Worm (Caenorhabditis elegans) whole organism, L1 larva: ENCODE data around the gene dhs-6.

Source experiments
- C04F5.9 ChIP-seq: sonication (generic microtip); optimal IDR thresholded peaks from 2 replicates; lab custom pipeline; 2016; ENCODE audit warnings: missing genetic modification characterization, missing compliant biosample characterization
- C34B4.2 ChIP-seq: sonication (generic microtip); optimal IDR thresholded peaks from 2 replicates; lab custom pipeline; 2017; ENCODE audit warnings: mild to moderate bottlenecking, missing genetic modification characterization, missing compliant biosample characterization
- F16B12.6 ChIP-seq: fragments of 150-350 bp; optimal IDR thresholded peaks from 2 replicates; lab custom pipeline; 2014; ENCODE audit warnings: missing biosample characterization, missing genetic modification characterization
- Y116A8C.19 ChIP-seq: sonication (generic microtip); optimal IDR thresholded peaks from 2 replicates; lab custom pipeline; 2016; ENCODE audit warnings: missing compliant biosample characterization, missing genetic modification characterization, borderline replicate concordance
- aha-1 ChIP-seq: fragments of 150-350 bp; optimal IDR thresholded peaks from 2 replicates; lab custom pipeline; 2014; ENCODE audit warnings: missing biosample characterization, missing genetic modification characterization
- aly-2 ChIP-seq: fragments of 150-350 bp; optimal IDR thresholded peaks from 2 replicates; lab custom pipeline; 2014; ENCODE audit warnings: missing biosample characterization, missing genetic modification characterization
- ama-1 ChIP-seq: fragments of 150-350 bp; optimal IDR thresholded peaks from 2 replicates; lab custom pipeline; 2014
- blmp-1 ChIP-seq: fragments of 150-350 bp; optimal IDR thresholded peaks from 2 replicates; lab custom pipeline; 2014; ENCODE audit warnings: missing biosample characterization, missing genetic modification characterization
- ceh-82 ChIP-seq, 3 experiments: fragments of 150-350 bp in 1 of 3; sonication (generic microtip) in 2 of 3; optimal IDR thresholded peaks; 2 replicates each; lab custom pipeline; 2014 to 2017; ENCODE audit warnings: missing biosample characterization in 3 of 3, missing genetic modification characterization in 3 of 3
- ceh-88 ChIP-seq: fragments of 200-800 bp; sonication (Bioruptor generic); IDR thresholded peaks from 2 replicates; pipeline ENCODE4 v1.3.6; 2022; ENCODE audit warnings: missing genetic modification characterization, missing compliant biosample characterization
- dpl-1 ChIP-seq, 3 experiments: fragments of 150-350 bp in 2 of 3; sonication (generic microtip) in 1 of 3; optimal IDR thresholded peaks; 2 replicates each; lab custom pipeline; 2014 to 2017; ENCODE audit warnings: missing biosample characterization in 3 of 3, missing genetic modification characterization in 3 of 3, missing genetic modification reagents in 3 of 3
- efl-1 ChIP-seq, 4 experiments: fragments of 150-350 bp; optimal IDR thresholded peaks in 3 of 4; peaks in 1 of 4; 1 replicate in 1 of 4; 2 replicates in 3 of 4; lab custom pipeline; 2014; ENCODE audit warnings: missing biosample characterization in 2 of 4, missing genetic modification characterization in 2 of 4, missing genetic modification reagents in 2 of 4
- egl-27 ChIP-seq, 2 experiments: fragments of 150-350 bp in 1 of 2; sonication (generic microtip); optimal IDR thresholded peaks; 3 replicates each; lab custom pipeline; 2017 to 2018; ENCODE audit warnings: missing biosample characterization in 2 of 2, missing genetic modification characterization in 2 of 2, missing genetic modification reagents in 2 of 2
- ets-5 ChIP-seq: fragments of 200-800 bp; sonication (Bioruptor generic); IDR thresholded peaks from 2 replicates; pipeline ENCODE4 v1.3.6; 2022; ENCODE audit warnings: missing genetic modification characterization, missing compliant biosample characterization
- fkh-10 ChIP-seq: sonication (generic microtip); optimal IDR thresholded peaks from 2 replicates; lab custom pipeline; 2017; ENCODE audit warnings: missing biosample characterization, missing genetic modification reagents, missing genetic modification characterization
- fkh-4 ChIP-seq: sonication (generic microtip); optimal IDR thresholded peaks from 2 replicates; lab custom pipeline; 2016; ENCODE audit warnings: missing compliant biosample characterization, missing genetic modification characterization, borderline replicate concordance
- grh-1 ChIP-seq: fragments of 200-800 bp; sonication (Bioruptor generic); IDR thresholded peaks from 2 replicates; pipeline ENCODE4 v1.3.6; 2022; ENCODE audit warnings: missing genetic modification reagents, missing genetic modification characterization, missing compliant biosample characterization
- irx-1 ChIP-seq: sonication (generic microtip); optimal IDR thresholded peaks from 2 replicates; lab custom pipeline; 2016; ENCODE audit warnings: missing genetic modification characterization, missing compliant biosample characterization
- isw-1 ChIP-seq: fragments of 200-800 bp; sonication (Bioruptor generic); IDR thresholded peaks from 2 replicates; pipeline ENCODE4 v1.3.6; 2022; ENCODE audit warnings: missing genetic modification characterization, missing compliant biosample characterization
- lin-35 ChIP-seq, 2 experiments: fragments of 150-350 bp; optimal IDR thresholded peaks; 2 replicates each; lab custom pipeline; 2014; ENCODE audit warnings: missing biosample characterization in 2 of 2, missing genetic modification characterization in 2 of 2, missing genetic modification reagents in 2 of 2
- lsy-2 ChIP-seq, 2 experiments: fragments of 150-350 bp; optimal IDR thresholded peaks; 2 replicates each; lab custom pipeline; 2014; ENCODE audit warnings: missing biosample characterization in 2 of 2, missing genetic modification characterization in 2 of 2
- mab-9 ChIP-seq: fragments of 200-800 bp; sonication (Bioruptor generic); IDR thresholded peaks from 2 replicates; pipeline ENCODE4 v1.3.6; 2022; ENCODE audit warnings: missing genetic modification reagents, missing genetic modification characterization, missing compliant biosample characterization
- mdl-1 ChIP-seq, 2 experiments: fragments of 150-350 bp; optimal IDR thresholded peaks; 2 replicates each; lab custom pipeline; 2014 to 2017; ENCODE audit warnings: missing biosample characterization in 2 of 2, missing genetic modification characterization in 2 of 2, inconsistent platforms in 1 of 2
- mef-2 ChIP-seq: fragments of 150-350 bp; optimal IDR thresholded peaks from 2 replicates; lab custom pipeline; 2014; ENCODE audit warnings: missing biosample characterization, missing genetic modification characterization
- nhr-28 ChIP-seq: fragments of 150-350 bp; optimal IDR thresholded peaks from 2 replicates; lab custom pipeline; 2014; ENCODE audit warnings: missing biosample characterization, missing genetic modification characterization
- nhr-47 ChIP-seq: sonication (generic microtip); optimal IDR thresholded peaks from 2 replicates; lab custom pipeline; 2016; ENCODE audit warnings: mild to moderate bottlenecking, missing genetic modification characterization, moderate library complexity, missing compliant biosample characterization
- nhr-71 ChIP-seq: sonication (generic microtip); optimal IDR thresholded peaks from 2 replicates; lab custom pipeline; 2016; ENCODE audit warnings: mild to moderate bottlenecking, missing genetic modification characterization, moderate library complexity, missing compliant biosample characterization
- nhr-77 ChIP-seq: fragments of 150-350 bp; optimal IDR thresholded peaks from 2 replicates; lab custom pipeline; 2014; ENCODE audit warnings: missing biosample characterization, missing genetic modification characterization
- nhr-85 ChIP-seq: sonication (generic microtip); peaks from one replicate; lab custom pipeline; 2016; ENCODE audit warnings: missing genetic modification characterization, inconsistent platforms, missing compliant biosample characterization
- nhr-90 ChIP-seq: sonication (generic microtip); optimal IDR thresholded peaks from 2 replicates; lab custom pipeline; 2016; ENCODE audit warnings: mild to moderate bottlenecking, missing genetic modification characterization, missing compliant biosample characterization; ENCODE audit not compliant: poor library complexity
- snu-23 ChIP-seq: sonication (generic microtip); optimal IDR thresholded peaks from 2 replicates; lab custom pipeline; 2016; ENCODE audit warnings: missing genetic modification characterization, missing compliant biosample characterization
- sup-37 ChIP-seq: fragments of 200-800 bp; sonication (Bioruptor generic); optimal IDR thresholded peaks from 2 replicates; lab custom pipeline; 2018; ENCODE audit warnings: mild to moderate bottlenecking, missing genetic modification characterization, missing compliant biosample characterization
- tbx-2 ChIP-seq: sonication (generic microtip); optimal IDR thresholded peaks from 2 replicates; lab custom pipeline; 2016; ENCODE audit warnings: missing genetic modification characterization, missing compliant biosample characterization
- unc-130 ChIP-seq: fragments of 150-350 bp; optimal IDR thresholded peaks from 2 replicates; lab custom pipeline; 2017; ENCODE audit warnings: missing biosample characterization, missing genetic modification characterization, inconsistent platforms
- unc-30 ChIP-seq: sonication (generic microtip); optimal IDR thresholded peaks from 2 replicates; lab custom pipeline; 2017; ENCODE audit warnings: missing biosample characterization, missing genetic modification characterization
- unc-62 ChIP-seq: fragments of 150-350 bp; optimal IDR thresholded peaks from 2 replicates; lab custom pipeline; 2014; ENCODE audit warnings: missing biosample characterization, missing genetic modification reagents, missing genetic modification characterization
- unc-86 ChIP-seq: sonication (generic microtip); optimal IDR thresholded peaks from 2 replicates; lab custom pipeline; 2016; ENCODE audit warnings: missing genetic modification characterization, missing compliant biosample characterization
- unc-98 ChIP-seq: fragments of 200-800 bp; sonication (Bioruptor generic); IDR thresholded peaks from 2 replicates; pipeline ENCODE4 v1.3.6; 2022; ENCODE audit warnings: missing genetic modification characterization, missing compliant biosample characterization
- xbp-1 ChIP-seq: sonication (generic microtip); optimal IDR thresholded peaks from 2 replicates; lab custom pipeline; 2016; ENCODE audit warnings: missing genetic modification characterization, missing compliant biosample characterization
- zag-1 ChIP-seq: fragments of 150-350 bp; optimal IDR thresholded peaks from 2 replicates; lab custom pipeline; 2014; ENCODE audit warnings: missing biosample characterization, missing genetic modification characterization
- ztf-4 ChIP-seq: fragments of 150-350 bp; optimal IDR thresholded peaks from 2 replicates; lab custom pipeline; 2014; ENCODE audit warnings: missing biosample characterization, missing genetic modification characterization

The dhs-6 gene

ce11 chrII:5642110-5642509, 23.0 kb upstream of the dhs-6 start:
- no peak for TF ChIP-seq ama-1
- TF ChIP-seq aha-1 = no peak
- no peak for TF ChIP-seq nhr-77 (tag; lab: Kevin White, UChicago)
- TF ChIP-seq unc-30 (tag; lab: Kevin White, UChicago) = no peak
- no peak for TF ChIP-seq unc-98
- no peak for TF ChIP-seq aly-2 (tag; lab: Kevin White, UChicago)
- TF ChIP-seq Y116A8C.19 (tag; lab: Kevin White, UChicago) = no peak
- TF ChIP-seq xbp-1 (tag; lab: Kevin White, UChicago) = no peak
- TF ChIP-seq ceh-88 = no peak
- no peak for TF ChIP-seq efl-1 (optimal IDR thresholded peaks at IDR 0.05; lab: Kevin White, UChicago)
- no peak for TF ChIP-seq efl-1 (GFP tag; optimal IDR thresholded peaks at IDR 0.05 in 1 of 2; lab: Kevin White, UChicago)
- TF ChIP-seq mab-9 (GFP tag; lab: Robert Waterston, UW) = no peak
- no peak for TF ChIP-seq nhr-47
- no peak for TF ChIP-seq fkh-4 (tag; lab: Kevin White, UChicago)
- no peak for TF ChIP-seq lin-35 (GFP tag; optimal IDR thresholded peaks at IDR 0.05; lab: Kevin White, UChicago)
- no peak for TF ChIP-seq dpl-1 (GFP tag; optimal IDR thresholded peaks at IDR 0.05; lab: Kevin White, UChicago)

- TF ChIP-seq unc-130 (no peak), unc-86 (tag; lab: Kevin White, UChicago) (no peak), isw-1 (GFP tag; lab: Robert Waterston, UW) (no peak), fkh-10 (GFP tag; lab: Kevin White, UChicago) (no peak), ets-5 (GFP tag; lab: Robert Waterston, UW) (no peak), nhr-77 (tag; lab: Kevin White, UChicago) (no peak), mdl-1 (tag; optimal IDR thresholded peaks at IDR 0.05; lab: Kevin White, UChicago) (no peak), mef-2 (no peak), unc-98 (no peak), ztf-4 (tag; lab: Kevin White, UChicago) (no peak)
Measured at ce11 chrII:5640362-5641079, 21.4 kb upstream of the dhs-6 start.

ce11 chrII:5638059-5638458, 18.9 kb upstream of the dhs-6 start, which contains the start of gene F59E12.3:
Gene F59E12.3 (plus strand): TSS chrII:5638359.
- TF ChIP-seq C04F5.9 (tag; lab: Kevin White, UChicago) = no peak
- TF ChIP-seq nhr-28 = no peak
- peak; percentile 42 for TF ChIP-seq nhr-85
- no peak for TF ChIP-seq mab-9 (GFP tag; lab: Robert Waterston, UW)
- no peak for TF ChIP-seq grh-1 (GFP tag; lab: Robert Waterston, UW)
- no peak for TF ChIP-seq nhr-71 (tag; lab: Kevin White, UChicago)
- TF ChIP-seq, all 84 proteins: peak for 1

ce11 chrII:5636826-5637225, 17.7 kb upstream of the dhs-6 start, which contains the start of gene F59E12.8:
Gene F59E12.8 (minus strand): TSS chrII:5636926.
- TF ChIP-seq irx-1 (no peak), lin-35 (GFP tag; optimal IDR thresholded peaks at IDR 0.05; lab: Kevin White, UChicago) (no peak)

ce11 chrII:5633453-5633852, 14.3 kb upstream of the dhs-6 start:
- TF ChIP-seq ceh-82 (tag; optimal IDR thresholded peaks at IDR 0.05; lab: Kevin White, UChicago) (no peak), aly-2 (tag; lab: Kevin White, UChicago) (no peak), zag-1 (tag; lab: Kevin White, UChicago) (no peak), C04F5.9 (tag; lab: Kevin White, UChicago) (no peak), dpl-1 (GFP tag; optimal IDR thresholded peaks at IDR 0.05; lab: Kevin White, UChicago) (peak in 1 of 3 experiments; percentile 30), egl-27 (tag; optimal IDR thresholded peaks at IDR 0.05; lab: Kevin White, UChicago) (no peak), ama-1 (no peak), lsy-2 (tag; optimal IDR thresholded peaks at IDR 0.05; lab: Kevin White, UChicago) (peak in 1 of 2 experiments; percentile 52), unc-62 (GFP tag; lab: Kevin White, UChicago) (no peak), nhr-47 (no peak), blmp-1 (tag; lab: Kevin White, UChicago) (peak; percentile 12), C34B4.2 (tag; lab: Kevin White, UChicago) (no peak), tbx-2 (tag; lab: Kevin White, UChicago) (no peak), sup-37 (GFP tag; lab: Kevin White, UChicago) (no peak), snu-23 (GFP tag; lab: Kevin White, UChicago) (no peak), nhr-90 (tag; lab: Kevin White, UChicago) (no peak), efl-1 (optimal IDR thresholded peaks at IDR 0.05; lab: Kevin White, UChicago) (no peak), efl-1 (GFP tag; optimal IDR thresholded peaks at IDR 0.05 in 1 of 2; lab: Kevin White, UChicago) (peak in 1 of 2 experiments; percentile 54), grh-1 (GFP tag; lab: Robert Waterston, UW) (no peak), mdl-1 (tag; optimal IDR thresholded peaks at IDR 0.05; lab: Kevin White, UChicago) (no peak), lin-35 (GFP tag; optimal IDR thresholded peaks at IDR 0.05; lab: Kevin White, UChicago) (peak in 1 of 2 experiments; percentile 5), unc-130 (no peak), F16B12.6 (tag; lab: Kevin White, UChicago) (no peak)
